Worm (Caenorhabditis elegans) whole organism, L2 larva: ENCODE results near the gene cdr-7.
A peak's percentile ranks its signal among the peaks of the same experiment; 100 is the strongest.

ENCODE experiments used
- F13H6.1 ChIP-seq: sonication (generic microtip); optimal IDR thresholded peaks from 2 replicates; lab custom pipeline; 2016; ENCODE audit warnings: missing genetic modification characterization, missing compliant biosample characterization
- R02D3.7 ChIP-seq: fragments of 150-350 bp; optimal IDR thresholded peaks from 2 replicates; lab custom pipeline; 2014; ENCODE audit warnings: missing biosample characterization, missing genetic modification characterization
- alr-1 ChIP-seq: fragments of 150-350 bp; optimal IDR thresholded peaks from 2 replicates; lab custom pipeline; 2014; ENCODE audit warnings: missing biosample characterization, missing genetic modification characterization
- ama-1 ChIP-seq: fragments of 150-350 bp; optimal IDR thresholded peaks from 2 replicates; lab custom pipeline; 2018; ENCODE audit warnings: inconsistent platforms
- ceh-16 ChIP-seq: fragments of 150-350 bp; optimal IDR thresholded peaks from 2 replicates; lab custom pipeline; 2014; ENCODE audit warnings: missing biosample characterization, missing genetic modification characterization
- ceh-82 ChIP-seq: fragments of 150-350 bp; optimal IDR thresholded peaks from 2 replicates; lab custom pipeline; 2014; ENCODE audit warnings: missing biosample characterization, missing genetic modification characterization
- crh-2 ChIP-seq: sonication (generic microtip); optimal IDR thresholded peaks from 2 replicates; lab custom pipeline; 2017; ENCODE audit warnings: missing biosample characterization, missing genetic modification characterization
- elt-1 ChIP-seq: fragments of 150-350 bp; optimal IDR thresholded peaks from 2 replicates; lab custom pipeline; 2014; ENCODE audit warnings: missing biosample characterization, missing genetic modification characterization
- elt-3 ChIP-seq: sonication (generic microtip); optimal IDR thresholded peaks from 2 replicates; lab custom pipeline; 2017; ENCODE audit warnings: missing biosample characterization, missing genetic modification characterization
- fos-1 ChIP-seq: fragments of 150-350 bp; optimal IDR thresholded peaks from 2 replicates; lab custom pipeline; 2014; ENCODE audit warnings: missing biosample characterization, missing genetic modification characterization
- gmeb-1 ChIP-seq: fragments of 150-350 bp; optimal IDR thresholded peaks from 2 replicates; lab custom pipeline; 2014; ENCODE audit warnings: missing biosample characterization, missing genetic modification characterization
- lin-11 ChIP-seq: fragments of 150-350 bp; sonication (generic microtip); optimal IDR thresholded peaks from 2 replicates; lab custom pipeline; 2014; ENCODE audit warnings: missing biosample characterization, missing genetic modification characterization, inconsistent platforms, mixed read lengths
- lsy-2 ChIP-seq, 2 experiments: fragments of 150-350 bp in 1 of 2; sonication (generic microtip) in 1 of 2; optimal IDR thresholded peaks; 2 replicates each; lab custom pipeline; 2014 to 2017; ENCODE audit warnings: missing biosample characterization in 2 of 2, missing genetic modification characterization in 2 of 2
- mab-5 ChIP-seq: fragments of 150-350 bp; optimal IDR thresholded peaks from 2 replicates; lab custom pipeline; 2014; ENCODE audit warnings: missing biosample characterization, missing genetic modification characterization
- mdl-1 ChIP-seq, 2 experiments: fragments of 150-350 bp in 1 of 2; sonication (generic microtip) in 1 of 2; optimal IDR thresholded peaks; 2 replicates each; lab custom pipeline; 2017; ENCODE audit warnings: missing biosample characterization in 2 of 2, missing genetic modification characterization in 2 of 2
- nhr-10 ChIP-seq: sonication (generic microtip); optimal IDR thresholded peaks from 2 replicates; lab custom pipeline; 2017; ENCODE audit warnings: missing biosample characterization, missing genetic modification characterization
- nhr-12 ChIP-seq: fragments of 150-350 bp; optimal IDR thresholded peaks from 2 replicates; lab custom pipeline; 2014; ENCODE audit warnings: missing biosample characterization, missing genetic modification characterization
- nhr-129 ChIP-seq: fragments of 150-350 bp; optimal IDR thresholded peaks from 2 replicates; lab custom pipeline; 2014; ENCODE audit warnings: missing biosample characterization, missing genetic modification characterization
- nhr-237 ChIP-seq: fragments of 150-350 bp; optimal IDR thresholded peaks from 2 replicates; lab custom pipeline; 2014; ENCODE audit warnings: missing biosample characterization, missing genetic modification characterization
- nhr-6 ChIP-seq: fragments of 150-350 bp; optimal IDR thresholded peaks from 2 replicates; lab custom pipeline; 2014; ENCODE audit warnings: missing biosample characterization, missing genetic modification characterization
- nhr-77 ChIP-seq: fragments of 150-350 bp; optimal IDR thresholded peaks from 2 replicates; lab custom pipeline; 2014; ENCODE audit warnings: missing biosample characterization, missing genetic modification characterization
- peb-1 ChIP-seq: fragments of 150-350 bp; optimal IDR thresholded peaks from 2 replicates; lab custom pipeline; 2014; ENCODE audit warnings: missing biosample characterization, missing genetic modification characterization
- sma-3 ChIP-seq: sonication (generic microtip); optimal IDR thresholded peaks from 2 replicates; lab custom pipeline; 2016; ENCODE audit warnings: missing genetic modification reagents, missing genetic modification characterization, missing compliant biosample characterization
- sma-9 ChIP-seq, 2 experiments: fragments of 150-350 bp in 1 of 2; sonication (generic microtip) in 1 of 2; optimal IDR thresholded peaks; 2 replicates each; lab custom pipeline; 2014 to 2016; ENCODE audit warnings: missing genetic modification characterization in 2 of 2, mild to moderate bottlenecking in 1 of 2, missing biosample characterization in 1 of 2, missing compliant biosample characterization in 1 of 2, missing genetic modification reagents in 1 of 2, moderate library complexity in 1 of 2
- snpc-4 ChIP-seq: fragments of 150-350 bp; optimal IDR thresholded peaks from 2 replicates; lab custom pipeline; 2014; ENCODE audit warnings: missing biosample characterization, missing genetic modification characterization
- unc-39 ChIP-seq: fragments of 150-350 bp; optimal IDR thresholded peaks from 2 replicates; lab custom pipeline; 2014; ENCODE audit warnings: missing biosample characterization, missing genetic modification characterization
- unc-55 ChIP-seq: fragments of 150-350 bp; sonication (generic microtip); optimal IDR thresholded peaks from 3 replicates; lab custom pipeline; 2014; ENCODE audit warnings: missing biosample characterization, missing genetic modification reagents, missing genetic modification characterization
- unc-62 ChIP-seq: fragments of 150-350 bp; optimal IDR thresholded peaks from 2 replicates; lab custom pipeline; 2014; ENCODE audit warnings: missing biosample characterization, missing genetic modification reagents, missing genetic modification characterization
- zag-1 ChIP-seq: fragments of 150-350 bp; optimal IDR thresholded peaks from 2 replicates; lab custom pipeline; 2014; ENCODE audit warnings: missing biosample characterization, missing genetic modification characterization
- ztf-1 ChIP-seq: fragments of 200-800 bp; sonication (Bioruptor generic); conservative IDR thresholded peaks from 2 replicates; pipeline ENCODE4 v1.3.6; 2022; ENCODE audit warnings: missing genetic modification characterization, missing compliant biosample characterization
- ztf-11 ChIP-seq: sonication (generic microtip); optimal IDR thresholded peaks from 2 replicates; lab custom pipeline; 2017; ENCODE audit warnings: missing biosample characterization, missing genetic modification characterization

The cdr-7 gene

DNA sequence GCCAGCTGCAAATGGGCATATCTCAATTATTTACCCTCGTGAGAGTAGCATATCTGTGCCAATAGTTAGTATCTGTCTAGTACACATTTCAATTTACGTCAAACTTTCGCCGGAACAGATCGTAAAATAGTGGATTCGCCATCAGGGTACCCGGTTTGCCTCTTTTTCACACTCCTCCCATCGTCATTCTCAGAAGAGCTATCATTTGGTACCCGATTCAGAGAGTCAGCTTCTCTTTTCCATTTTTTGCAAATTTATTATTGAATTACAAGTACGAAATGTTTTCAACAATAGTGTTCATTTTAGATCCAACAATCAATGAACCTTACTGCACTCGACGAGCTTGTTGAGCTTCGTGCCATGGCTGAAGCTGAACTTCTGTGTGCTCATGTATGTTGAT, 17.1 kb upstream of the cdr-7 start, which contains the start of gene C54D10.5:
Gene C54D10.5 (plus strand): TSS at position 301 of the 400 bp plus-strand sequence.
- TF ChIP-seq zag-1 (tag; lab: Kevin White, UChicago) (no peak), peb-1 (no peak), sma-3 (GFP tag; lab: Kevin White, UChicago) (no peak), ceh-16 (tag; lab: Kevin White, UChicago) (no peak), alr-1 (no peak), nhr-6 (no peak)

DNA sequence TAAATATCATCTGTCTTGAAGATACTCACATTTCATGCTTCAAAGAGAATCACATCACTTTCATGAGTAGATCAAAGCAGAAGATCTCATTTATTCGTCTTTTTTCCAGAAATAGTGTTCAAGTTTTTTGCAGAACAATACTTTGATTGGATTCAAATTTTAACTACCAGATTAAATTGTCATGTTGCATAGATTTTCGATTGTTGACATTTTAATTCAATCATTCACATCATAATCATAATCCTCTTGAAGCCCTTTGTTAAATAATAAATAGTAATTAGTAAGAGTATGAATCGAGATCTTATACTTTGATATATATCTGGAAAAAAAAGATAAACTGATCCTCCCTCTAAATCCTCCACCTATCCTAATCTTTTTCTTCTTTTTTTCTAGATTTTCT, 15.9 kb upstream of the cdr-7 start:
- no peak for TF ChIP-seq ama-1 (lab: Kevin White, UChicago)
- TF ChIP-seq unc-39 (tag; lab: Kevin White, UChicago), result no peak
- no peak for TF ChIP-seq unc-62 (GFP tag; lab: Kevin White, UChicago)
- no peak for TF ChIP-seq elt-3 (tag; lab: Kevin White, UChicago)
- TF ChIP-seq elt-1, result no peak
- no peak for TF ChIP-seq nhr-10 (tag; lab: Kevin White, UChicago)
- no peak for TF ChIP-seq nhr-6

DNA sequence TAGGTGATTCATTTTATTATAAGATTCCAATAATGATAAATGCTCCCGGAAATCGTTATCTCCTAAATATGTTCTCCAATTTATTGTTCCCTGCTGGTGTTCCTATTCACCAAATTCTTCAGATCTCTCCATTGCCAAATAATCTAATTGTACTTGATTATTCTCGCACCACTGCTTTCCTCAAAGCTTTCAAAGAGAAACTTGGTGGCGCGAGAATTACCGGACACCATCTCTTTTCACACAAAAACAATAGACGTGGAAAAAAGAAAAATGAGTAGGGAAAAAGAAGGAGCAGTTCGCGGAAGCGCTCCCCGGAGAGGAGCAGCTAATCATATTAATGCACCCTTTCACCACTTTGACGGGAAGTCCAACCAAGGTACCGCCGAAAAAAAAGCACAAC, 9.4 kb upstream of the cdr-7 start:
- TF ChIP-seq nhr-6 (no peak), ztf-1 (GFP tag; lab: Robert Waterston, UW) (no peak), ztf-11 (tag; lab: Kevin White, UChicago) (no peak), lsy-2 (tag; optimal IDR thresholded peaks at IDR 0.05; lab: Kevin White, UChicago) (no peak), mdl-1 (tag; optimal IDR thresholded peaks at IDR 0.05; lab: Kevin White, UChicago) (no peak), unc-55 (GFP tag; lab: Kevin White, UChicago) (no peak), crh-2 (tag; lab: Kevin White, UChicago) (no peak), alr-1 (no peak), lin-11 (tag; lab: Kevin White, UChicago) (no peak), nhr-237 (tag; lab: Kevin White, UChicago) (no peak), gmeb-1 (tag; lab: Kevin White, UChicago) (no peak), mab-5 (no peak)

ce11 chrV:12420843-12421242, 8.9 kb upstream of the cdr-7 start, which contains the start of gene C54D10.4:
Gene C54D10.4, minus strand, starts transcription at chrV:12420943.
- TF ChIP-seq ceh-16 (tag; lab: Kevin White, UChicago) (no peak), mdl-1 (tag; optimal IDR thresholded peaks at IDR 0.05; lab: Kevin White, UChicago) (no peak), sma-3 (GFP tag; lab: Kevin White, UChicago) (no peak), F13H6.1 (tag; lab: Kevin White, UChicago) (no peak), unc-55 (GFP tag; lab: Kevin White, UChicago) (no peak), nhr-10 (tag; lab: Kevin White, UChicago) (no peak)

DNA sequence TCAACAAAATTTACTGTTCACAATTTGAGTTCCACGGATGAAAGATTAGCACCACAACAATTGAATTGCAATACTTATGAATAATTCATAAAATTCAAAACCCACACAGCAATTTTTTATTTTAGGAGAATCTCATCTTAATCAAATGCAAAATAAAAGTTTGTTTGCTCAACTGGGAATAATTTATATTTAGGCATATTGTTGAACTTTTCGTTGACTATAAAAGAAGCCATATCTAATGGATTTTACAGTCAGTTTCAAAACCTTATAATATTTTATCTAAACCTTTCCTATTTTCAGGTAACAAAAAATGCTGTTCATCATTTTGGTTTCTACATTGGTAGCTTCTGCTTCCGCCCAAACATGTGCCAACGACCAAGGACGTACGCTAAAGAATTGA, 6.4 kb upstream of the cdr-7 start, which contains the start of gene C54D10.3:
Gene C54D10.3 (plus strand): TSS at position 301 of the 400 bp plus-strand sequence.
- TF ChIP-seq crh-2 (tag; lab: Kevin White, UChicago) (no peak), sma-3 (GFP tag; lab: Kevin White, UChicago) (no peak), mab-5 (no peak), nhr-12 (tag; lab: Kevin White, UChicago) (no peak), snpc-4 (tag; lab: Kevin White, UChicago) (no peak), R02D3.7 (tag; lab: Kevin White, UChicago) (no peak)

- TF ChIP-seq ceh-16 (tag; lab: Kevin White, UChicago) (no peak), nhr-12 (tag; lab: Kevin White, UChicago) (no peak), lsy-2 (tag; optimal IDR thresholded peaks at IDR 0.05; lab: Kevin White, UChicago) (no peak), ama-1 (lab: Kevin White, UChicago) (no peak), ceh-82 (tag; lab: Kevin White, UChicago) (no peak), nhr-77 (tag; lab: Kevin White, UChicago) (no peak), nhr-237 (tag; lab: Kevin White, UChicago) (no peak), nhr-129 (tag; lab: Kevin White, UChicago) (no peak), elt-3 (tag; lab: Kevin White, UChicago) (no peak), snpc-4 (tag; lab: Kevin White, UChicago) (no peak), nhr-6 (no peak), unc-55 (GFP tag; lab: Kevin White, UChicago) (no peak)
Observed at ce11 chrV:12417277-12417676, 5.4 kb upstream of the cdr-7 start, which contains the start of gene cdr-3. Gene cdr-3, minus strand, starts transcription at chrV:12417377.

ce11 chrV:12415656-12416055, 3.7 kb upstream of the cdr-7 start, which contains the start of gene cdr-2:
Gene cdr-2, minus strand, starts transcription at chrV:12415709.
- TF ChIP-seq fos-1 (tag; lab: Kevin White, UChicago) (peak; percentile 81), unc-62 (GFP tag; lab: Kevin White, UChicago) (no peak), sma-9 (GFP tag; optimal IDR thresholded peaks at IDR 0.05; lab: Kevin White, UChicago) (peak; percentile 63), sma-9 (tag; optimal IDR thresholded peaks at IDR 0.05; lab: Kevin White, UChicago) (no peak)
